Worm (Caenorhabditis elegans): ENCODE measurements around the gene M04B2.2.

ce11 chrIV:11487889-11488556 lies 39.8 kb upstream of the M04B2.2 start:
- TF ChIP-seq atf-7 (tag; optimal IDR thresholded peaks at IDR 0.05): no peak
- no peak for TF ChIP-seq F52B5.7 (tag; optimal IDR thresholded peaks at IDR 0.05)
- TF ChIP-seq ztf-22 (GFP tag; optimal IDR thresholded peaks at IDR 0.05): no peak
- TF ChIP-seq cebp-1 (GFP tag; IDR thresholded peaks at IDR 0.05): no peak
- peak; percentile 42 for TF ChIP-seq cebp-1 (tag; optimal IDR thresholded peaks at IDR 0.05)
- TF ChIP-seq him-1 (tag; optimal IDR thresholded peaks at IDR 0.05): no peak
- no peak for TF ChIP-seq Y53F4B.3 (GFP tag; IDR thresholded peaks at IDR 0.05)
- no peak for TF ChIP-seq lsy-27 (tag; optimal IDR thresholded peaks at IDR 0.05; ENCODE audit: borderline replicate concordance, insufficient read depth)
- no peak for TF ChIP-seq B0035.1 (tag; optimal IDR thresholded peaks at IDR 0.05)
- no peak for TF ChIP-seq let-526 (GFP tag; IDR thresholded peaks at IDR 0.05)
- TF ChIP-seq ekl-4 (GFP tag; IDR thresholded peaks at IDR 0.05): no peak

Data from whole organism, young adult.